Worm (Caenorhabditis elegans) whole organism, L4 larva: ENCODE measurements around the gene str-226.

Experiments
- dmd-8 ChIP-seq: fragments of 200-800 bp; sonication (Bioruptor generic); IDR thresholded peaks from 2 replicates; pipeline ENCODE4 v1.3.6; 2022; ENCODE audit warnings: missing genetic modification characterization, missing compliant biosample characterization
- egl-27 ChIP-seq: sonication (generic microtip); optimal IDR thresholded peaks from 3 replicates; lab custom pipeline; 2017; ENCODE audit warnings: missing biosample characterization, missing genetic modification reagents, missing genetic modification characterization
- fos-1 ChIP-seq: fragments of 150-350 bp; optimal IDR thresholded peaks from 2 replicates; lab custom pipeline; 2014; ENCODE audit warnings: missing biosample characterization, missing genetic modification characterization
- mep-1 ChIP-seq: fragments of 150-350 bp; sonication (generic microtip); optimal IDR thresholded peaks from 3 replicates; lab custom pipeline; 2014; ENCODE audit warnings: missing biosample characterization, missing genetic modification characterization
- mxl-3 ChIP-seq: fragments of 200-800 bp; sonication (Bioruptor generic); optimal IDR thresholded peaks from 2 replicates; lab custom pipeline; 2018; ENCODE audit warnings: mild to moderate bottlenecking, missing genetic modification characterization, missing compliant biosample characterization
- nhr-11 ChIP-seq: fragments of 150-350 bp; optimal IDR thresholded peaks from 2 replicates; lab custom pipeline; 2014; ENCODE audit warnings: missing biosample characterization, missing genetic modification characterization
- nhr-111 ChIP-seq: fragments of 200-800 bp; sonication (Bioruptor generic); optimal IDR thresholded peaks from 2 replicates; lab custom pipeline; 2018; ENCODE audit warnings: mild to moderate bottlenecking, missing genetic modification characterization, missing compliant biosample characterization
- nhr-237 ChIP-seq: sonication (generic microtip); optimal IDR thresholded peaks from 2 replicates; lab custom pipeline; 2017; ENCODE audit warnings: missing biosample characterization, missing genetic modification characterization
- nhr-41 ChIP-seq: fragments of 200-800 bp; sonication (Bioruptor generic); IDR thresholded peaks from 2 replicates; pipeline ENCODE4 v1.3.6; 2022; ENCODE audit warnings: missing genetic modification reagents, missing genetic modification characterization, missing compliant biosample characterization
- snpc-4 ChIP-seq: fragments of 150-350 bp; optimal IDR thresholded peaks from 2 replicates; lab custom pipeline; 2014; ENCODE audit warnings: missing biosample characterization, missing genetic modification characterization
- zfp-2 ChIP-seq: sonication (generic microtip); optimal IDR thresholded peaks from 2 replicates; lab custom pipeline; 2016; ENCODE audit warnings: mild to moderate bottlenecking, missing genetic modification characterization, missing compliant biosample characterization

- no peak for TF ChIP-seq snpc-4 (tag; lab: Kevin White, UChicago)
- no peak for TF ChIP-seq zfp-2 (tag; lab: Kevin White, UChicago)
- no peak for TF ChIP-seq nhr-41 (GFP tag; lab: Robert Waterston, UW)
- TF ChIP-seq fos-1 (tag; lab: Kevin White, UChicago), result no peak
- TF ChIP-seq nhr-11 (tag; lab: Kevin White, UChicago), result no peak
- TF ChIP-seq nhr-237 (tag; lab: Kevin White, UChicago), result no peak
- TF ChIP-seq dmd-8 (GFP tag; lab: Robert Waterston, UW), result no peak
- no peak for TF ChIP-seq nhr-111 (GFP tag; lab: Kevin White, UChicago)
- TF ChIP-seq egl-27 (tag; lab: Kevin White, UChicago), result no peak
- no peak for TF ChIP-seq mxl-3 (GFP tag; lab: Kevin White, UChicago)
- TF ChIP-seq mep-1 (tag; lab: Kevin White, UChicago), result no peak
Observed at ce11 chrV:3552740-3553469, 40.4 kb downstream of the str-226 start, which contains the start of gene T24A6.20.
